Worm (Caenorhabditis elegans) whole organism, early embryonic: ENCODE measurements around the gene C18E9.5.

Source experiments
- B0310.2 ChIP-seq: sonication (generic microtip); optimal IDR thresholded peaks from 2 replicates; lab custom pipeline; 2016; ENCODE audit warnings: mild to moderate bottlenecking, missing genetic modification characterization, missing compliant biosample characterization
- aly-1 ChIP-seq: sonication (generic microtip); optimal IDR thresholded peaks from 2 replicates; lab custom pipeline; 2016; ENCODE audit warnings: missing genetic modification characterization, missing compliant biosample characterization
- ama-1 ChIP-seq: fragments of 150-350 bp; optimal IDR thresholded peaks from 2 replicates; lab custom pipeline; 2014
- flt-1 ChIP-seq: fragments of 200-800 bp; sonication (Bioruptor generic); IDR thresholded peaks from 2 replicates; pipeline ENCODE4 v1.3.6; 2022; ENCODE audit warnings: missing genetic modification characterization, missing compliant biosample characterization
- hmbx-1 ChIP-seq: sonication (generic microtip); optimal IDR thresholded peaks from 2 replicates; lab custom pipeline; 2016; ENCODE audit warnings: mild to moderate bottlenecking, missing genetic modification characterization, missing compliant biosample characterization
- hmg-4 ChIP-seq: fragments of 200-800 bp; sonication (Bioruptor generic); optimal IDR thresholded peaks from 2 replicates; lab custom pipeline; 2018; ENCODE audit warnings: mild to moderate bottlenecking, missing genetic modification characterization, missing compliant biosample characterization
- hnd-1 ChIP-seq: sonication (generic microtip); optimal IDR thresholded peaks from 2 replicates; lab custom pipeline; 2016; ENCODE audit warnings: missing genetic modification characterization, missing compliant biosample characterization
- pes-1 ChIP-seq: fragments of 200-800 bp; sonication (Bioruptor generic); IDR thresholded peaks from 2 replicates; pipeline ENCODE4 v1.3.6; 2022; ENCODE audit warnings: missing genetic modification reagents, missing genetic modification characterization, missing compliant biosample characterization
- sea-1 ChIP-seq: fragments of 200-800 bp; sonication (Bioruptor generic); conservative IDR thresholded peaks from 2 replicates; pipeline ENCODE4 v1.3.6; 2022; ENCODE audit warnings: missing genetic modification characterization, missing compliant biosample characterization

DNA sequence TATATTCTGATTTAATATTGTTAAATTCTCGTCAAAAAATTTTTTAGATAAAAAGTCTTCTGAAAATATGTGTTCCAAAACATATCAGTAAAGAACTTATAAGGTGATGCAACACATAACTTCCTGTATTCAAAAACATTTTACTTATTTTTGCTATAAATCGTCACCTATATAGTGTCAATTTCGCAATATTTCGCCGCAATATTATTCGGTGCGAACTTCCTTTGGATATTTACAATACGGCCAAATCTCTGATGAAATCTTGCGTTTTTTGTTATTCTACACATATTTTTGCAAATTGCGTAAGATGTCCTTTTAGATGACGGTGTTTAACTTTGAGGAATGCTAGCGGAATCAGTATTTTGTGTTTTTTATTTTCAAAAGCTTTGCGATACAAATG, 48.3 kb upstream of the C18E9.5 start:
- TF ChIP-seq ama-1 (no peak), flt-1 (GFP tag; lab: Robert Waterston, UW) (no peak), B0310.2 (tag; lab: Kevin White, UChicago) (no peak), hmg-4 (GFP tag; lab: Kevin White, UChicago) (no peak), hnd-1 (tag; lab: Kevin White, UChicago) (no peak), pes-1 (GFP tag; lab: Robert Waterston, UW) (no peak), hmbx-1 (no peak), sea-1 (GFP tag; lab: Robert Waterston, UW) (no peak), aly-1 (tag; lab: Kevin White, UChicago) (no peak)
